Fruit fly (Drosophila melanogaster) whole organism, wandering third instar larva: ENCODE results near the gene Kap-alpha3.

Experiments used
- Abd-B ChIP-seq: fragments of >200 bp; optimal IDR thresholded peaks from 2 replicates; lab custom pipeline; 2017; ENCODE audit warnings: missing biosample characterization, missing genetic modification characterization
- GATAd ChIP-seq: sonication (Bioruptor generic); optimal IDR thresholded peaks from 2 replicates; lab custom pipeline; 2016; ENCODE audit warnings: missing biosample characterization, missing genetic modification characterization
- Hr83 ChIP-seq: fragments of 200-300 bp; sonication (Bioruptor generic); optimal IDR thresholded peaks from 2 replicates; lab custom pipeline; 2016; ENCODE audit warnings: missing biosample characterization, mild to moderate bottlenecking, missing genetic modification characterization, moderate library complexity; ENCODE audit not compliant: poor library complexity, severe bottlenecking
- Vsx2 ChIP-seq: fragments of 200-300, 225-300 bp; sonication (Bioruptor generic); optimal IDR thresholded peaks from 2 replicates; lab custom pipeline; 2018; ENCODE audit warnings: missing biosample characterization, missing genetic modification characterization; ENCODE audit not compliant: partially characterized antibody
- lola ChIP-seq: fragments of >200 bp; optimal IDR thresholded peaks from 2 replicates; lab custom pipeline; 2017; ENCODE audit warnings: missing biosample characterization, missing genetic modification characterization
- pan ChIP-seq: fragments of >200 bp; optimal IDR thresholded peaks from 2 replicates; lab custom pipeline; 2017

- TF ChIP-seq lola (no peak), Abd-B (GFP tag; lab: Kevin White, UChicago) (no peak), Vsx2 (no peak), pan (lab: Kevin White, UChicago) (no peak), GATAd (GFP tag; lab: Kevin White, UChicago) (no peak), Hr83 (GFP tag; lab: Kevin White, UChicago) (no peak)
Measured at dm6 chr3R:9603022-9603942, 25.7 kb upstream of the Kap-alpha3 start.
